Worm (Caenorhabditis elegans) whole organism, midembryonic: Measurements from ENCODE around the gene taf-3.

Source experiments
- cog-1 ChIP-seq: sonication (generic microtip); optimal IDR thresholded peaks from 2 replicates; lab custom pipeline; 2016; ENCODE audit warnings: missing genetic modification characterization, missing compliant biosample characterization
- flt-1 ChIP-seq: fragments of 200-800 bp; sonication (Bioruptor generic); IDR thresholded peaks from 2 replicates; pipeline ENCODE4 v1.3.6; 2022; ENCODE audit warnings: missing genetic modification characterization, missing compliant biosample characterization
- med-1 ChIP-seq: sonication (generic microtip); optimal IDR thresholded peaks from 2 replicates; lab custom pipeline; 2017; ENCODE audit warnings: missing genetic modification characterization, mild to moderate bottlenecking, missing compliant biosample characterization, antibody characterized with exemption, missing genetic modification reagents; ENCODE audit not compliant: insufficient read depth
- tab-1 ChIP-seq: fragments of 200-800 bp; sonication (Bioruptor generic); IDR thresholded peaks from 2 replicates; pipeline ENCODE4 v1.3.6; 2022; ENCODE audit warnings: missing genetic modification characterization, missing compliant biosample characterization

DNA sequence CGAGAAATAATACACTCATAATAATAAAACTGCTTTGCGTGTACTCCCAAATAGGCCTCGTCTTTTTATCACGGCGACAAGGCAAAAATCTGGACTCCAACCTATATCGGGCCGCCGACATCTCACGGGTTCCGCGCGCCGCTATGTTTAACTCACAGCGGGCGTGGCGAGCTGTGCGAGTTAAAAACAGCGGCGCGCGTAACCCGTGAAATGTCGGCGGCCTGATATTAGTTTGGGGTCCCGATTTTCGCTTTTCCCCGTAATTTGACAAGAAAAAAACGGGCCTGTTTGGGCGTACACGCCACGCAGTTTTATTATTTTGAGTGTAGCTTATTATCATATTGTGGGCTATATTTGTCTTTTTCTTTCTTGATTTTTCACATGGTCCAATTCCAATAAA, 9.6 kb downstream of the taf-3 start:
- TF ChIP-seq cog-1 (tag; lab: Kevin White, UChicago): no peak
- no peak for TF ChIP-seq tab-1 (GFP tag; lab: Robert Waterston, UW)
- no peak for TF ChIP-seq flt-1
- TF ChIP-seq med-1 (GFP tag; lab: Kevin White, UChicago): no peak
